Fruit fly (Drosophila melanogaster): ENCODE data around the gene AdoR.

Gene AdoR

DNA sequence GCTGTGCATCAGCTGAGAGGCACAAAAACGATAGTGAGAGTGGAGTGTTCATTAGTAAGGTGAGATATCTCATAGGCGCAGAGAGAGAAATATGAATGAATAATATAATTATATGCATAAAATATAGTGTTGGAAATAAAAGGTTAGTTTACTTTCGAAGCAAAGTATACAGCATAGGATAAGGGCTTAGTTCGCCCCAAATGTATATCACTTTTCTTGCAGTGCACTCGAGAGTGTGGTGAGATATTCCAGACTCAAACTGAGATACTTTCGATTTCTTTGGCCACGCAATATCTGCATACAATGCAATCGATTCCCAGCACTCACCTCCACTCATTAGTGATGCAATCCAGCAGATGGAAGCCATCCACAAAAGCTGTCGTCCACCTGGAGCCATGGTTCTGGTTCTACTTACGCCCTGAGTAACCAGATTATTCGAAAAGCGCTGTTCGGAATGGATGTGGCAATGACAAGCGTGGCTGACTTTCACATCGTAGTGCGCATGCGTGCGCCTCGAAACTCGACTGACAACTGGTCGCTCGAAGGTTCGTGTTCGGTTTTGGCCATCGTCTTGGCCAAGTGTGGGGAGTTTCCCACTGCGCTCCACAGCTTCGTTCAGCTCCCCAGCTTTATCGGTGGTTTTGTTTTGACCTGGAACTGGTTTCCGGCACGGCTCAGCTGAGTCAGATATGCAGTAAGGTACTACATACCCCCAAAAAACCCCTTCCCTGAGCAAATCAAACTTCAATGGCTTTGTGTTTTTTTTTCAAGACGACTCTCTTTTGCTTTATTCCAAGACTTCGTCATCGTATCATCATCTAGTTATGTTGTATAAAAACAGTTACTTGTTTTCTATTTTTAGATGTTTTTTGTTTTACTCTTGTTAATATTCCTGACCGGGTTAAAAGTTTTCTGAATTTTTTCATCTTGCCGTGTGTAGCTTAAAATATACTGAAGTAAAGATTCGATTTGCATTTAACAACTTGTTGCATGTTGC is 21.6 kb upstream of the AdoR start, which contains the start of gene Rsod (continued):
- TF ChIP-seq CG7928 (GFP tag; optimal IDR thresholded peaks at IDR 0.05) (no peak), fru (optimal IDR thresholded peaks at IDR 0.05) (no peak), CG6654 (GFP tag; optimal IDR thresholded peaks at IDR 0.05) (no peak), fd3F (GFP tag; optimal IDR thresholded peaks at IDR 0.05) (no peak), dmrt11E (tag; optimal IDR thresholded peaks at IDR 0.05) (peak; percentile 41), CG2129 (GFP tag; IDR thresholded peaks at IDR 0.05; ENCODE audit: partially characterized antibody) (no peak), CTCF (GFP tag; optimal IDR thresholded peaks at IDR 0.05) (no peak), CG2678 (tag; optimal IDR thresholded peaks at IDR 0.05) (peak; percentile 63), CG17361 (GFP tag; IDR thresholded peaks at IDR 0.05) (peak; percentile 55), tx (GFP tag; optimal IDR thresholded peaks at IDR 0.05) (no peak), corto (GFP tag; optimal IDR thresholded peaks at IDR 0.05) (peak; percentile 59), so (GFP tag; IDR thresholded peaks at IDR 0.05) (peak; percentile 84; the same call in 2 of the 3 replicates), CG12744 (GFP tag; optimal IDR thresholded peaks at IDR 0.05) (no peak), CG13424 (tag; optimal IDR thresholded peaks at IDR 0.05) (peak; percentile 56), sd (tag; optimal IDR thresholded peaks at IDR 0.05) (no peak), sqz (GFP tag; optimal IDR thresholded peaks at IDR 0.05) (peak; percentile 39), CG2199 (GFP tag; IDR thresholded peaks at IDR 0.05) (no peak), hth (optimal IDR thresholded peaks at IDR 0.05) (no peak), stc (GFP tag; IDR thresholded peaks at IDR 0.05) (peak; percentile 70), unc-4 (GFP tag; IDR thresholded peaks at IDR 0.05; ENCODE audit: partially characterized antibody) (no peak), CG9609 (GFP tag; optimal IDR thresholded peaks at IDR 0.05) (no peak), sens (GFP tag) (peak; percentile 89), CG14860 (GFP tag; IDR thresholded peaks at IDR 0.05; ENCODE audit: partially characterized antibody) (no peak), GATAe (GFP tag; conservative IDR thresholded peaks at IDR 0.05) (no peak), lab (GFP tag; optimal IDR thresholded peaks at IDR 0.05) (peak; percentile 54), crol (GFP tag; IDR thresholded peaks at IDR 0.05) (no peak), psq (GFP tag; optimal IDR thresholded peaks at IDR 0.05) (peak; percentile 42), cwo (GFP tag; optimal IDR thresholded peaks at IDR 0.05) (no peak), Mrtf (GFP tag; IDR thresholded peaks at IDR 0.05) (peak; percentile 74), Trl (optimal IDR thresholded peaks at IDR 0.05) (peak in 1 of 2 experiments; percentile 8), Trl (GFP tag; optimal IDR thresholded peaks at IDR 0.05) (no peak), ewg (GFP tag; optimal IDR thresholded peaks at IDR 0.05) (peak; percentile 40), CG11696 (GFP tag; IDR thresholded peaks at IDR 0.05) (no peak), CG12104 (GFP tag; optimal IDR thresholded peaks at IDR 0.05) (peak; percentile 28), Dad (GFP tag; optimal IDR thresholded peaks at IDR 0.05) (no peak), CG8944 (GFP tag; optimal IDR thresholded peaks at IDR 0.05) (no peak), Hr39 (optimal IDR thresholded peaks at IDR 0.05) (no peak), CG18599 (GFP tag; optimal IDR thresholded peaks at IDR 0.05) (peak; percentile 20), MBD-R2 (GFP tag; IDR thresholded peaks at IDR 0.05) (peak; percentile 32; the same call in 1 of the 2 replicates), ase (GFP tag; IDR thresholded peaks at IDR 0.05) (peak; percentile 78), Usf (GFP tag; optimal IDR thresholded peaks at IDR 0.05) (no peak), CG13123 (GFP tag; optimal IDR thresholded peaks at IDR 0.05) (no peak), Poxn (GFP tag; IDR thresholded peaks at IDR 0.05) (no peak), CG9797 (GFP tag; optimal IDR thresholded peaks at IDR 0.05) (no peak), nom (GFP tag; optimal IDR thresholded peaks at IDR 0.05) (no peak), cg (GFP tag; optimal IDR thresholded peaks at IDR 0.05) (no peak), p53 (GFP tag; optimal IDR thresholded peaks at IDR 0.05) (no peak), lilli (GFP tag; optimal IDR thresholded peaks at IDR 0.05) (peak; percentile 32), eyg (GFP tag; optimal IDR thresholded peaks at IDR 0.05) (no peak), phol (tag; optimal IDR thresholded peaks at IDR 0.05) (peak; percentile 56), CG11085 (GFP tag; IDR thresholded peaks at IDR 0.05) (0 out of 2 replicates have a peak, but pooled peaks have one; percentile 45)

Data from whole organism, embryonic.